Worm (Caenorhabditis elegans) whole organism, L4 larva: ENCODE measurements around the gene cee-1.

Experiments
- F10B5.3 ChIP-seq: sonication (generic microtip); optimal IDR thresholded peaks from 2 replicates; lab custom pipeline; 2016; ENCODE audit warnings: mild to moderate bottlenecking, missing genetic modification characterization, missing compliant biosample characterization
- F26F4.8 ChIP-seq: fragments of 200-800 bp; sonication (Bioruptor generic); conservative IDR thresholded peaks from 2 replicates; pipeline ENCODE4 v1.3.6; 2022; ENCODE audit warnings: missing genetic modification characterization, missing compliant biosample characterization
- F37D6.2 ChIP-seq: sonication (generic microtip); optimal IDR thresholded peaks from 2 replicates; lab custom pipeline; 2016; ENCODE audit warnings: mild to moderate bottlenecking, missing genetic modification characterization, missing compliant biosample characterization
- F44E2.7 ChIP-seq: fragments of 200-800 bp; sonication (Bioruptor generic); IDR thresholded peaks from 2 replicates; pipeline ENCODE4 v2.1.2; 2022; ENCODE audit warnings: missing genetic modification characterization, missing compliant biosample characterization
- F49E8.2 ChIP-seq: sonication (generic microtip); optimal IDR thresholded peaks from 2 replicates; lab custom pipeline; 2016; ENCODE audit warnings: missing compliant biosample characterization, mild to moderate bottlenecking, missing genetic modification characterization, borderline replicate concordance
- T20F7.1 ChIP-seq: fragments of 200-800 bp; sonication (Bioruptor generic); optimal IDR thresholded peaks from 2 replicates; lab custom pipeline; 2018; ENCODE audit warnings: mild to moderate bottlenecking, missing genetic modification characterization, missing compliant biosample characterization
- T26A8.4 ChIP-seq: fragments of 200-800 bp; sonication (Bioruptor generic); IDR thresholded peaks from 2 replicates; pipeline ENCODE4 v1.3.6; 2022; ENCODE audit warnings: missing genetic modification characterization, missing compliant biosample characterization
- Y5F2A.4 ChIP-seq: fragments of 200-800 bp; sonication (Bioruptor generic); optimal IDR thresholded peaks from 2 replicates; lab custom pipeline; 2018; ENCODE audit warnings: mild to moderate bottlenecking, missing genetic modification characterization, missing compliant biosample characterization
- ZK337.2 ChIP-seq: fragments of 200-800 bp; sonication (Bioruptor generic); IDR thresholded peaks from 2 replicates; pipeline ENCODE4 v1.3.6; 2022; ENCODE audit warnings: missing genetic modification reagents, missing genetic modification characterization, missing compliant biosample characterization
- ZK546.5 ChIP-seq, 2 experiments: sonication (generic microtip); optimal IDR thresholded peaks; 2 replicates each; lab custom pipeline; 2017; ENCODE audit warnings: missing biosample characterization in 2 of 2, missing genetic modification characterization in 2 of 2
- aha-1 ChIP-seq: fragments of 150-350 bp; peaks from one replicate; lab custom pipeline; 2014; ENCODE audit warnings: missing biosample characterization, missing genetic modification characterization
- aly-2 ChIP-seq: sonication (generic microtip); optimal IDR thresholded peaks from 2 replicates; lab custom pipeline; 2018; ENCODE audit warnings: missing biosample characterization, missing genetic modification characterization
- ama-1 ChIP-seq: fragments of 150-350 bp; optimal IDR thresholded peaks from 2 replicates; lab custom pipeline; 2014; ENCODE audit warnings: inconsistent platforms, mixed read lengths
- attf-4 ChIP-seq: sonication (generic microtip); optimal IDR thresholded peaks from 3 replicates; lab custom pipeline; 2017; ENCODE audit warnings: missing biosample characterization, missing genetic modification characterization
- ceh-20 ChIP-seq: fragments of 200-800 bp; sonication (Bioruptor generic); IDR thresholded peaks from 2 replicates; pipeline ENCODE4 v1.3.6; 2022; ENCODE audit warnings: missing genetic modification reagents, missing genetic modification characterization, missing compliant biosample characterization
- ceh-32 ChIP-seq: sonication (generic microtip); optimal IDR thresholded peaks from 2 replicates; lab custom pipeline; 2016; ENCODE audit warnings: mild to moderate bottlenecking, missing genetic modification characterization, missing compliant biosample characterization; ENCODE audit not compliant: poor library complexity
- ceh-44 ChIP-seq: fragments of 200-800 bp; sonication (Bioruptor generic); IDR thresholded peaks from 2 replicates; pipeline ENCODE4 v1.3.6; 2022; ENCODE audit warnings: missing genetic modification reagents, missing genetic modification characterization, missing compliant biosample characterization
- ceh-82 ChIP-seq: sonication (generic microtip); optimal IDR thresholded peaks from 2 replicates; lab custom pipeline; 2017; ENCODE audit warnings: missing biosample characterization, missing genetic modification characterization
- ces-1 ChIP-seq: fragments of 150-350 bp; sonication (generic microtip); optimal IDR thresholded peaks from 4 replicates; lab custom pipeline; 2014; ENCODE audit warnings: missing biosample characterization, missing genetic modification reagents, missing genetic modification characterization
- daf-16 ChIP-seq, 3 experiments: sonication (generic microtip); optimal IDR thresholded peaks; 2 replicates each; lab custom pipeline; 2016 to 2017; ENCODE audit warnings: missing genetic modification characterization in 3 of 3, missing genetic modification reagents in 3 of 3, mild to moderate bottlenecking in 2 of 3, missing compliant biosample characterization in 2 of 3, missing biosample characterization in 1 of 3, moderate library complexity in 1 of 3
- dmd-8 ChIP-seq: fragments of 200-800 bp; sonication (Bioruptor generic); IDR thresholded peaks from 2 replicates; pipeline ENCODE4 v1.3.6; 2022; ENCODE audit warnings: missing genetic modification characterization, missing compliant biosample characterization
- duxl-1 ChIP-seq: sonication (generic microtip); optimal IDR thresholded peaks from 2 replicates; lab custom pipeline; 2016; ENCODE audit warnings: mild to moderate bottlenecking, missing genetic modification characterization, moderate library complexity, missing compliant biosample characterization; ENCODE audit not compliant: poor library complexity
- dve-1 ChIP-seq: sonication (generic microtip); optimal IDR thresholded peaks from 2 replicates; lab custom pipeline; 2017; ENCODE audit warnings: antibody characterized with exemption, mild to moderate bottlenecking, missing genetic modification characterization, missing compliant biosample characterization; ENCODE audit not compliant: insufficient read depth
- egl-43 ChIP-seq: fragments of 200-800 bp; sonication (Bioruptor generic); IDR thresholded peaks from 2 replicates; pipeline ENCODE4 v1.3.6; 2022; ENCODE audit warnings: missing genetic modification reagents, missing genetic modification characterization, missing compliant biosample characterization
- hlh-11 ChIP-seq: fragments of 200-800 bp; sonication (Bioruptor generic); optimal IDR thresholded peaks from 2 replicates; lab custom pipeline; 2018; ENCODE audit warnings: mild to moderate bottlenecking, missing genetic modification characterization, missing compliant biosample characterization
- hmg-1.1 ChIP-seq: fragments of 200-800 bp; sonication (Bioruptor generic); IDR thresholded peaks from 2 replicates; pipeline ENCODE4 v1.3.6; 2022; ENCODE audit warnings: missing genetic modification reagents, missing genetic modification characterization, missing compliant biosample characterization
- jun-1 ChIP-seq: fragments of 150-350 bp; optimal IDR thresholded peaks from 2 replicates; lab custom pipeline; 2014; ENCODE audit warnings: missing biosample characterization, missing genetic modification reagents, missing genetic modification characterization
- lim-7 ChIP-seq: fragments of 200-800 bp; sonication (Bioruptor generic); IDR thresholded peaks from 2 replicates; pipeline ENCODE4 v1.3.6; 2022; ENCODE audit warnings: missing genetic modification characterization, missing compliant biosample characterization
- lin-1 ChIP-seq: fragments of 200-800 bp; sonication (Bioruptor generic); IDR thresholded peaks from 2 replicates; pipeline ENCODE4 v1.3.6; 2022; ENCODE audit warnings: missing genetic modification reagents, missing genetic modification characterization, missing compliant biosample characterization
- lin-38 ChIP-seq: fragments of 200-800 bp; sonication (Bioruptor generic); IDR thresholded peaks from 2 replicates; pipeline ENCODE4 v1.3.6; 2022; ENCODE audit warnings: missing genetic modification reagents, missing genetic modification characterization, missing compliant biosample characterization
- lin-39 ChIP-seq: fragments of 150-350 bp; optimal IDR thresholded peaks from 2 replicates; lab custom pipeline; 2014; ENCODE audit warnings: missing biosample characterization, missing genetic modification reagents, missing genetic modification characterization
- madf-5 ChIP-seq, 2 experiments: fragments of 200-800 bp; sonication (Bioruptor generic); IDR thresholded peaks; 2 replicates each; pipeline ENCODE4 v1.3.6; 2022; ENCODE audit warnings: missing compliant biosample characterization in 2 of 2, missing genetic modification characterization in 2 of 2
- mdl-1 ChIP-seq, 2 experiments: fragments of 150-350 bp in 1 of 2; sonication (generic microtip) in 1 of 2; optimal IDR thresholded peaks; 2 replicates each; lab custom pipeline; 2014 to 2017; ENCODE audit warnings: missing biosample characterization in 2 of 2, missing genetic modification characterization in 2 of 2
- mdt-29 ChIP-seq: fragments of 200-800 bp; sonication (Bioruptor generic); IDR thresholded peaks from 2 replicates; pipeline ENCODE4 v1.3.6; 2022; ENCODE audit warnings: missing genetic modification reagents, missing genetic modification characterization, missing compliant biosample characterization
- mep-1 ChIP-seq: fragments of 150-350 bp; sonication (generic microtip); optimal IDR thresholded peaks from 3 replicates; lab custom pipeline; 2014; ENCODE audit warnings: missing biosample characterization, missing genetic modification characterization
- nhr-10 ChIP-seq: fragments of 150-350 bp; optimal IDR thresholded peaks from 2 replicates; lab custom pipeline; 2014; ENCODE audit warnings: missing biosample characterization, missing genetic modification characterization
- nhr-237 ChIP-seq: sonication (generic microtip); optimal IDR thresholded peaks from 2 replicates; lab custom pipeline; 2017; ENCODE audit warnings: missing biosample characterization, missing genetic modification characterization
- nhr-25 ChIP-seq: sonication (generic microtip); optimal IDR thresholded peaks from 2 replicates; lab custom pipeline; 2017; ENCODE audit warnings: missing genetic modification characterization, mild to moderate bottlenecking, missing compliant biosample characterization, antibody characterized with exemption, moderate library complexity, borderline replicate concordance; ENCODE audit not compliant: insufficient read depth
- nhr-42 ChIP-seq: fragments of 200-800 bp; sonication (Bioruptor generic); IDR thresholded peaks from 2 replicates; pipeline ENCODE4 v1.3.6; 2022; ENCODE audit warnings: missing genetic modification characterization, missing compliant biosample characterization
- pqm-1 ChIP-seq: sonication (generic microtip); optimal IDR thresholded peaks from 2 replicates; lab custom pipeline; 2017; ENCODE audit warnings: missing biosample characterization, missing genetic modification characterization
- sdz-12 ChIP-seq: fragments of 200-800 bp; sonication (Bioruptor generic); optimal IDR thresholded peaks from 2 replicates; lab custom pipeline; 2018; ENCODE audit warnings: mild to moderate bottlenecking, missing genetic modification characterization, missing compliant biosample characterization
- snpc-1.2 ChIP-seq: fragments of 200-800 bp; sonication (Bioruptor generic); IDR thresholded peaks from 2 replicates; pipeline ENCODE4 v1.3.6; 2022; ENCODE audit warnings: missing genetic modification reagents, missing genetic modification characterization, missing compliant biosample characterization
- spr-3 ChIP-seq: fragments of 200-800 bp; sonication (Bioruptor generic); optimal IDR thresholded peaks from 2 replicates; lab custom pipeline; 2018; ENCODE audit warnings: mild to moderate bottlenecking, missing genetic modification characterization, missing compliant biosample characterization
- unc-130 ChIP-seq: sonication (generic microtip); optimal IDR thresholded peaks from 2 replicates; lab custom pipeline; 2016; ENCODE audit warnings: missing genetic modification reagents, missing genetic modification characterization, missing compliant biosample characterization
- unc-39 ChIP-seq: sonication (generic microtip); optimal IDR thresholded peaks from 2 replicates; lab custom pipeline; 2017; ENCODE audit warnings: missing biosample characterization, missing genetic modification characterization
- unc-62 ChIP-seq, 3 experiments: fragments of 150-350 bp in 1 of 3; sonication (generic microtip); optimal IDR thresholded peaks in 2 of 3; peaks in 1 of 3; 1 replicate in 1 of 3; 2 replicates in 2 of 3; lab custom pipeline; 2014 to 2017; ENCODE audit warnings: missing biosample characterization in 3 of 3, missing genetic modification characterization in 3 of 3, missing genetic modification reagents in 3 of 3, missing genotype in 1 of 3
- zfp-2 ChIP-seq: sonication (generic microtip); optimal IDR thresholded peaks from 2 replicates; lab custom pipeline; 2016; ENCODE audit warnings: mild to moderate bottlenecking, missing genetic modification characterization, missing compliant biosample characterization
- zfp-3 ChIP-seq: fragments of 200-800 bp; sonication (Bioruptor generic); conservative IDR thresholded peaks from 2 replicates; pipeline ENCODE4 v1.3.6; 2022; ENCODE audit warnings: missing genetic modification reagents, missing genetic modification characterization, missing compliant biosample characterization
- zip-2 ChIP-seq: fragments of 150-350 bp; optimal IDR thresholded peaks from 2 replicates; lab custom pipeline; 2014; ENCODE audit warnings: missing biosample characterization, missing genetic modification characterization
- ztf-7 ChIP-seq: fragments of 150-350 bp; optimal IDR thresholded peaks from 2 replicates; lab custom pipeline; 2014; ENCODE audit warnings: missing biosample characterization, missing genetic modification characterization

cee-1 gene

ce11 chrIII:4899728-4900127 lies 12.8 kb upstream of the cee-1 start (continued):
- TF ChIP-seq F26F4.8 (GFP tag; lab: Robert Waterston, UW): peak; percentile 75
- peak; percentile 77 for TF ChIP-seq nhr-237 (tag; lab: Kevin White, UChicago)
- peak in 1 of 2 experiments; percentile 78; a peak in 1 of 4 replicates for TF ChIP-seq madf-5 (GFP tag; IDR thresholded peaks at IDR 0.05; lab: Robert Waterston, UW)
- peak; percentile 98 for TF ChIP-seq egl-43
- TF ChIP-seq ztf-7 (tag; lab: Kevin White, UChicago): peak; percentile 74
- peak; percentile 96 for TF ChIP-seq zfp-2 (tag; lab: Kevin White, UChicago)
- peak; percentile 81; the same call in 1 of the 2 replicates for TF ChIP-seq ZK337.2 (GFP tag; lab: Robert Waterston, UW)
- peak; percentile 58; the same call in 1 of the 2 replicates for TF ChIP-seq ceh-44
- TF ChIP-seq mdt-29 (GFP tag; lab: Robert Waterston, UW): peak; percentile 98
- TF ChIP-seq unc-39 (tag; lab: Kevin White, UChicago): peak; percentile 90
- TF ChIP-seq ceh-20: peak; percentile 99
- peak; percentile 99 for TF ChIP-seq lin-1 (GFP tag; lab: Robert Waterston, UW)
- peak; percentile 97 for TF ChIP-seq F37D6.2
- peak; percentile 78 to 97 for TF ChIP-seq daf-16 (GFP tag; optimal IDR thresholded peaks at IDR 0.05; lab: Kevin White, UChicago)
- peak; percentile 65 for TF ChIP-seq daf-16 (tag; optimal IDR thresholded peaks at IDR 0.05; lab: Kevin White, UChicago)
- TF ChIP-seq F10B5.3 (tag; lab: Kevin White, UChicago): peak; percentile 88
- TF ChIP-seq zfp-3: peak; percentile 96
- TF ChIP-seq unc-130: peak; percentile 79
- TF ChIP-seq spr-3 (GFP tag; lab: Kevin White, UChicago): peak; percentile 93
- TF ChIP-seq mep-1 (tag; lab: Kevin White, UChicago): peak; percentile 99
- TF ChIP-seq ceh-82 (tag; lab: Kevin White, UChicago): peak; percentile 10
- TF ChIP-seq lin-39 (tag; lab: Kevin White, UChicago): no peak
- TF ChIP-seq attf-4: no peak
- peak; percentile 93 for TF ChIP-seq duxl-1 (tag; lab: Kevin White, UChicago)
- TF ChIP-seq aly-2: no peak
- TF ChIP-seq sdz-12 (GFP tag; lab: Kevin White, UChicago): peak; percentile 95
- TF ChIP-seq nhr-25 (tag; lab: Kevin White, UChicago): peak; percentile 98
- TF ChIP-seq snpc-1.2 (GFP tag; lab: Robert Waterston, UW): peak; percentile 78
- peak; percentile 100 for TF ChIP-seq dve-1
- peak; percentile 95 for TF ChIP-seq T20F7.1 (GFP tag; lab: Kevin White, UChicago)
- peak; percentile 100 for TF ChIP-seq aha-1 (tag; lab: Kevin White, UChicago)
- TF ChIP-seq lim-7 (GFP tag; lab: Robert Waterston, UW): peak; percentile 73
- peak; percentile 28 to 100 for TF ChIP-seq unc-62 (GFP tag; optimal IDR thresholded peaks at IDR 0.05 in 1 of 2; lab: Kevin White, UChicago)
- no peak for TF ChIP-seq unc-62 (tag; optimal IDR thresholded peaks at IDR 0.05; lab: Kevin White, UChicago)
- peak; percentile 58; the same call in 1 of the 2 replicates for TF ChIP-seq dmd-8
- peak; percentile 84; the same call in 1 of the 2 replicates for TF ChIP-seq F44E2.7
- no peak for TF ChIP-seq F49E8.2 (tag; lab: Kevin White, UChicago)
- TF ChIP-seq lin-38 (GFP tag; lab: Robert Waterston, UW): peak; percentile 94
- peak in 1 of 2 experiments; percentile 59 for TF ChIP-seq ZK546.5 (tag; optimal IDR thresholded peaks at IDR 0.05; lab: Kevin White, UChicago)
- peak; percentile 96 for TF ChIP-seq jun-1 (tag; lab: Kevin White, UChicago)
- TF ChIP-seq pqm-1 (tag; lab: Kevin White, UChicago): peak; percentile 31
- TF ChIP-seq zip-2 (tag; lab: Kevin White, UChicago): peak; percentile 87
- peak; percentile 79 to 99 for TF ChIP-seq mdl-1 (tag; optimal IDR thresholded peaks at IDR 0.05; lab: Kevin White, UChicago)
- peak; percentile 98 for TF ChIP-seq T26A8.4 (GFP tag; lab: Robert Waterston, UW)
- peak; percentile 98 for TF ChIP-seq hmg-1.1 (GFP tag; lab: Robert Waterston, UW)
- TF ChIP-seq nhr-42: peak; percentile 96
- peak; percentile 68 for TF ChIP-seq ama-1 (lab: Kevin White, UChicago)
- TF ChIP-seq Y5F2A.4 (GFP tag; lab: Kevin White, UChicago): peak; percentile 85
- TF ChIP-seq nhr-10: peak; percentile 96
- TF ChIP-seq hlh-11: peak; percentile 100
- TF ChIP-seq ceh-32 (tag; lab: Kevin White, UChicago): peak; percentile 88
- peak; percentile 70 for TF ChIP-seq ces-1 (GFP tag; lab: Kevin White, UChicago)
